Fruit fly (Drosophila melanogaster) whole organism, embryonic: ENCODE data around the gene Alp13.

ENCODE experiments used
- CG13296 ChIP-seq: fragments of 200-800 bp; sonication (Bioruptor generic); optimal IDR thresholded peaks from 3 replicates; lab custom pipeline; 2018; ENCODE audit warnings: missing biosample characterization, mild to moderate bottlenecking, missing genetic modification characterization
- CG15073 ChIP-seq: fragments of 200-800 bp; sonication (Bioruptor generic); optimal IDR thresholded peaks from 2 replicates; lab custom pipeline; 2016; ENCODE audit warnings: missing biosample characterization, missing genetic modification characterization
- CG1603 ChIP-seq: fragments of 200-800 bp; sonication (Bioruptor generic); optimal IDR thresholded peaks from 2 replicates; lab custom pipeline; 2019; ENCODE audit warnings: missing biosample characterization, mild to moderate bottlenecking, missing genetic modification characterization, moderate library complexity
- CG34376 ChIP-seq: fragments of 200-800 bp; sonication (Bioruptor generic); optimal IDR thresholded peaks from 2 replicates; lab custom pipeline; 2018; ENCODE audit warnings: missing biosample characterization, mild to moderate bottlenecking, missing genetic modification characterization
- CG34422 ChIP-seq: fragments of 200-800 bp; sonication (Bioruptor generic); IDR thresholded peaks from 3 replicates; pipeline ENCODE4 v1.3.6; 2022; ENCODE audit warnings: missing biosample characterization, missing genetic modification characterization
- CG4707 ChIP-seq: fragments of 200-800 bp; sonication (Bioruptor generic); optimal IDR thresholded peaks from 2 replicates; lab custom pipeline; 2018; ENCODE audit warnings: missing biosample characterization, mild to moderate bottlenecking, missing genetic modification characterization, moderate library complexity
- CG6254 ChIP-seq: fragments of 200-800 bp; sonication (Bioruptor generic); optimal IDR thresholded peaks from 3 replicates; lab custom pipeline; 2017; ENCODE audit warnings: mild to moderate bottlenecking, missing biosample characterization, missing genetic modification reagents, missing genetic modification characterization
- CG6854 ChIP-seq: fragments of 200-800 bp; sonication (Bioruptor generic); optimal IDR thresholded peaks from 3 replicates; lab custom pipeline; 2017; ENCODE audit warnings: missing biosample characterization, mild to moderate bottlenecking, missing genetic modification characterization
- CG8281 ChIP-seq: fragments of 200-800 bp; sonication (Bioruptor generic); optimal IDR thresholded peaks from 2 replicates; lab custom pipeline; 2018; ENCODE audit warnings: missing biosample characterization, mild to moderate bottlenecking, missing genetic modification characterization, moderate library complexity
- Camta ChIP-seq: fragments of 200-800 bp; sonication (Bioruptor generic); optimal IDR thresholded peaks from 2 replicates; lab custom pipeline; 2016; ENCODE audit warnings: missing biosample characterization, missing genetic modification characterization
- Hmr ChIP-seq: fragments of 200-800 bp; sonication (Bioruptor generic); optimal IDR thresholded peaks from 3 replicates; lab custom pipeline; 2017; ENCODE audit warnings: mild to moderate bottlenecking, missing biosample characterization, missing genetic modification reagents, missing genetic modification characterization
- Hr78 ChIP-seq, 2 experiments: fragments of 200-800 bp in 1 of 2; fragments of >200 bp in 1 of 2; sonication (Bioruptor generic) in 1 of 2; optimal IDR thresholded peaks; 2 replicates each; lab custom pipeline; 2017 to 2019; ENCODE audit warnings: missing biosample characterization in 2 of 2, missing genetic modification characterization in 2 of 2, mild to moderate bottlenecking in 1 of 2, moderate library complexity in 1 of 2
- Kr ChIP-seq: fragments of 200-800 bp; sonication (Bioruptor generic); optimal IDR thresholded peaks from 2 replicates; lab custom pipeline; 2017; ENCODE audit warnings: missing biosample characterization, mild to moderate bottlenecking, missing genetic modification characterization
- NFAT ChIP-seq: fragments of 200-800 bp; sonication (Bioruptor generic); IDR thresholded peaks from 2 replicates; pipeline ENCODE4 v1.3.6; 2022; ENCODE audit warnings: missing biosample characterization, missing genetic modification characterization
- NK7.1 ChIP-seq: fragments of 200-800 bp; sonication (Bioruptor generic); optimal IDR thresholded peaks from 3 replicates; lab custom pipeline; 2016; ENCODE audit warnings: missing biosample characterization, missing genetic modification characterization
- Pdp1 ChIP-seq, 2 experiments: fragments of 200-800 bp; sonication (Bioruptor generic); optimal IDR thresholded peaks; 3 replicates each; lab custom pipeline; 2016; ENCODE audit warnings: missing biosample characterization in 2 of 2, missing genetic modification characterization in 2 of 2, mild to moderate bottlenecking in 1 of 2, moderate library complexity in 1 of 2
- Poxn ChIP-seq: fragments of 200-800 bp; sonication (Bioruptor generic); IDR thresholded peaks from 2 replicates; pipeline ENCODE4 v1.3.6; 2022; ENCODE audit warnings: missing biosample characterization, missing genetic modification characterization
- TFAM ChIP-seq: fragments of 200-800 bp; sonication (Bioruptor generic); optimal IDR thresholded peaks from 2 replicates; lab custom pipeline; 2017; ENCODE audit warnings: missing biosample characterization, missing genetic modification characterization, inconsistent platforms
- Trl ChIP-seq, 3 experiments: fragments of >200 bp in 2 of 3; fragments of 200-800 bp in 1 of 3; sonication (Bioruptor generic) in 1 of 3; optimal IDR thresholded peaks; 2 replicates in 1 of 3; 3 replicates in 2 of 3; lab custom pipeline; 2016 to 2017; ENCODE audit warnings: missing biosample characterization in 1 of 3, missing genetic modification characterization in 1 of 3
- cato ChIP-seq: fragments of 200-800 bp; sonication (Bioruptor generic); optimal IDR thresholded peaks from 2 replicates; lab custom pipeline; 2016; ENCODE audit warnings: missing biosample characterization, missing genetic modification characterization, borderline replicate concordance
- dpn ChIP-seq, 2 experiments: fragments of 200-800 bp; sonication (Bioruptor generic); optimal IDR thresholded peaks; 3 replicates each; lab custom pipeline; 2016; ENCODE audit warnings: missing biosample characterization in 2 of 2, missing genetic modification characterization in 2 of 2
- exex ChIP-seq: fragments of 200-800 bp; sonication (Bioruptor generic); optimal IDR thresholded peaks from 4 replicates; lab custom pipeline; 2018; ENCODE audit warnings: missing biosample characterization, mild to moderate bottlenecking, missing genetic modification characterization, moderate library complexity
- grn ChIP-seq: fragments of 200-800 bp; sonication (Bioruptor generic); optimal IDR thresholded peaks from 3 replicates; lab custom pipeline; 2017; ENCODE audit warnings: missing biosample characterization, missing genetic modification characterization
- her ChIP-seq: fragments of 200-800 bp; sonication (Bioruptor generic); optimal IDR thresholded peaks from 2 replicates; lab custom pipeline; 2016; ENCODE audit warnings: missing biosample characterization, missing genetic modification characterization
- jigr1 ChIP-seq: fragments of 200-800 bp; sonication (Bioruptor generic); IDR thresholded peaks from 3 replicates; pipeline ENCODE4 v1.3.6; 2022; ENCODE audit warnings: missing biosample characterization, missing genetic modification characterization
- kah ChIP-seq: fragments of 200-800 bp; sonication (Bioruptor generic); optimal IDR thresholded peaks from 2 replicates; lab custom pipeline; 2018; ENCODE audit warnings: missing biosample characterization, mild to moderate bottlenecking, missing genetic modification characterization
- repo ChIP-seq: fragments of 200-800 bp; sonication (Bioruptor generic); optimal IDR thresholded peaks from 2 replicates; lab custom pipeline; 2016; ENCODE audit warnings: missing biosample characterization, missing genetic modification characterization
- ro ChIP-seq: fragments of 200-800 bp; sonication (Bioruptor generic); IDR thresholded peaks from 2 replicates; pipeline ENCODE4 v1.3.6; 2022; ENCODE audit warnings: missing biosample characterization, missing genetic modification characterization
- salm ChIP-seq: fragments of 200-800 bp; sonication (Bioruptor generic); optimal IDR thresholded peaks from 2 replicates; lab custom pipeline; 2018; ENCODE audit warnings: missing biosample characterization, mild to moderate bottlenecking, missing genetic modification characterization
- sc ChIP-seq, 3 experiments: fragments of >200 bp in 2 of 3; fragments of 200-800 bp in 1 of 3; sonication (Bioruptor generic) in 1 of 3; optimal IDR thresholded peaks; 2 replicates in 2 of 3; 3 replicates in 1 of 3; lab custom pipeline; 2017; ENCODE audit warnings: mild to moderate bottlenecking in 1 of 3, missing biosample characterization in 1 of 3, missing genetic modification characterization in 1 of 3, missing genetic modification reagents in 1 of 3
- so ChIP-seq: fragments of 200-800 bp; sonication (Bioruptor generic); IDR thresholded peaks from 3 replicates; pipeline ENCODE4 v1.3.6; 2022; ENCODE audit warnings: missing biosample characterization, missing genetic modification characterization
- tgo ChIP-seq: fragments of 200-800 bp; sonication (Bioruptor generic); IDR thresholded peaks from 3 replicates; pipeline ENCODE4 v1.3.6; 2022; ENCODE audit warnings: missing biosample characterization, missing genetic modification characterization
- usp ChIP-seq: fragments of >200 bp; optimal IDR thresholded peaks from 2 replicates; lab custom pipeline; 2017; ENCODE audit warnings: missing biosample characterization, missing genetic modification characterization

Alp13 gene

dm6 chr3R:10063707-10064106 is 11.5 kb downstream of the Alp13 start, which contains the start of gene CG33631:
TSS of gene CG33631 (plus strand) at chr3R:10064007.
- TF ChIP-seq kah (no peak), NFAT (GFP tag; lab: Robert Waterston, UW) (no peak), Kr (no peak), dpn (GFP tag; optimal IDR thresholded peaks at IDR 0.05; lab: Kevin White, UChicago) (no peak), sc (optimal IDR thresholded peaks at IDR 0.05; lab: Kevin White, UChicago) (no peak), sc (GFP tag; optimal IDR thresholded peaks at IDR 0.05; lab: Kevin White, UChicago) (no peak), CG34422 (GFP tag; lab: Robert Waterston, UW) (no peak), CG15073 (no peak), Trl (optimal IDR thresholded peaks at IDR 0.05; lab: Kevin White, UChicago) (no peak), Trl (GFP tag; optimal IDR thresholded peaks at IDR 0.05; lab: Kevin White, UChicago) (no peak), repo (no peak), Hr78 (GFP tag; optimal IDR thresholded peaks at IDR 0.05; lab: Kevin White, UChicago) (no peak), CG1603 (tag; lab: Kevin White, UChicago) (no peak), CG6854 (GFP tag; lab: Kevin White, UChicago) (no peak)
- TF ChIP-seq, all 482 proteins: peak for 0

- peak in 1 of 2 experiments; percentile 63 for TF ChIP-seq Pdp1 (GFP tag; optimal IDR thresholded peaks at IDR 0.05; lab: Kevin White, UChicago)
- TF ChIP-seq salm (tag; lab: Kevin White, UChicago) = no peak
- TF ChIP-seq, all 482 proteins: peak for 1
These were observed 12.8 kb downstream of the Alp13 start, which contains the start of gene CG33630 for dm6 chr3R:10062324-10062723. TSS of gene CG33630 (plus strand) at chr3R:10062624.

dm6 chr3R:10059952-10060351 is 15.2 kb downstream of the Alp13 start, which contains the start of gene Npc2c:
TSS of gene Npc2c (plus strand) at chr3R:10060252.
- TF ChIP-seq CG13296 (GFP tag; lab: Kevin White, UChicago) (no peak), usp (GFP tag; lab: Kevin White, UChicago) (no peak), so (no peak), tgo (GFP tag; lab: Robert Waterston, UW) (no peak), Poxn (GFP tag; lab: Robert Waterston, UW) (no peak), Camta (GFP tag; lab: Kevin White, UChicago) (no peak), ro (GFP tag; lab: Robert Waterston, UW) (no peak), NK7.1 (GFP tag; lab: Kevin White, UChicago) (no peak), sc (optimal IDR thresholded peaks at IDR 0.05; lab: Kevin White, UChicago) (no peak), sc (GFP tag; optimal IDR thresholded peaks at IDR 0.05; lab: Kevin White, UChicago) (no peak), CG6254 (GFP tag; lab: Kevin White, UChicago) (no peak), Hmr (GFP tag; lab: Kevin White, UChicago) (no peak)

dm6 chr3R:10059358-10059757 is 15.8 kb downstream of the Alp13 start:
- TF ChIP-seq TFAM (GFP tag; lab: Kevin White, UChicago) (no peak), jigr1 (GFP tag; lab: Robert Waterston, UW) (no peak), CG34376 (peak; percentile 75), cato (GFP tag; lab: Kevin White, UChicago) (no peak), exex (tag; lab: Kevin White, UChicago) (peak; percentile 96), CG8281 (tag; lab: Kevin White, UChicago) (peak; percentile 47), grn (peak; percentile 68), her (no peak), CG4707 (GFP tag; lab: Kevin White, UChicago) (no peak)
